Worm (Caenorhabditis elegans): ENCODE measurements around the gene ZK262.4.
"Not testable (repeated sequence)": the region's sequence is repeated elsewhere in the genome, so short reads cannot be mapped to it uniquely, and the experiment has no call there.

Gene ZK262.4

DNA sequence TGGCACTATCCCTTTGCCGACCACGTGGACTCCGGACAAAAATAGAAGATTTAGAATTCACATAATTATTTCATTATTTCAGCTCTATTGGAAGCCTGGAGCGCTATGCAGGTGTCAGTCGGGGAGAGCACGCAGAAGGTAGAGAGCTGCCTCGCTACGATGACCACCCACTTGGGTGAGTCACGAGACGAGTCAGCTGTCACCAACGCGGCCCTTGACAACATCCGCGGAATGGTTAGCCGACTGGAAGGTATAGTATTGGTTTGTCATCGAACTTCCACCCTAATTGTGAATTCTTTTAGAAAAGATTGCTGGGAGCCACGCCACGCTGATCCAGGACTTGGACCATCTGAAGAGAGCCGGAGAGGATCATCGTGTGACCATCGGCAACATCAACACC lies 15.1 kb upstream of the ZK262.4 start, which contains the start of gene ZK262.9:
TSS of gene ZK262.9 (plus strand) at position 301 of the 400 bp plus-strand sequence.
- not testable (repeated sequence) for TF ChIP-seq ets-7 (tag; optimal IDR thresholded peaks at IDR 0.05); aly-1 (tag; optimal IDR thresholded peaks at IDR 0.05); ceh-13 (GFP tag; optimal IDR thresholded peaks at IDR 0.05)

DNA sequence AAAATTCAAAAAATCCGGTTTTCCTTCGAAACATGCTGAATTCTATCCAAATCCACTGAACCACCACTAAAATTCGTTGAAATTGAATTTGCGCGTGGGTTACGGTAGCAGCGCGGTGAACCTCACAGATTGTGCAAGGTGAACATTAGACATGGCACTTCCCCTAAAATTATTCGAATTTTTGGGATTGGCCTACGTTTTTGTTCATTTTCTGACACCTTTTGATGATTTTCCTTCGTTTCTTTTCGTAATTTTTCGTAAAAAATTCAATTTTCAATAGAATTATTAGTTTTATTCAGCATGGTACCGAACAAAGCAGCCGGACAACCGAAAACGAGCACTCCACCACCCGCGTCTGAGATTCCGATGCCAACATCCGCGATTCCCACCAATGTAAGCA lies 13.7 kb upstream of the ZK262.4 start, which contains the start of gene ZK262.8:
TSS of gene ZK262.8 (plus strand) at position 301 of the 400 bp plus-strand sequence.
- TF ChIP-seq B0310.2 (tag; optimal IDR thresholded peaks at IDR 0.05) (no peak), F13C5.2 (tag; optimal IDR thresholded peaks at IDR 0.05) (no peak), hnd-1 (tag; optimal IDR thresholded peaks at IDR 0.05) (no peak), ama-1 (optimal IDR thresholded peaks at IDR 0.05) (no peak), sea-1 (GFP tag; conservative IDR thresholded peaks at IDR 0.05) (no peak), tbx-11 (GFP tag; IDR thresholded peaks at IDR 0.05) (no peak), aly-1 (tag; optimal IDR thresholded peaks at IDR 0.05) (no peak), flt-1 (GFP tag; IDR thresholded peaks at IDR 0.05) (no peak), ceh-13 (GFP tag; optimal IDR thresholded peaks at IDR 0.05) (no peak), hmg-4 (GFP tag; optimal IDR thresholded peaks at IDR 0.05) (no peak), hmbx-1 (tag; optimal IDR thresholded peaks at IDR 0.05) (no peak), ceh-36 (tag; optimal IDR thresholded peaks at IDR 0.05) (no peak), scrt-1 (GFP tag; IDR thresholded peaks at IDR 0.05) (no peak)

DNA sequence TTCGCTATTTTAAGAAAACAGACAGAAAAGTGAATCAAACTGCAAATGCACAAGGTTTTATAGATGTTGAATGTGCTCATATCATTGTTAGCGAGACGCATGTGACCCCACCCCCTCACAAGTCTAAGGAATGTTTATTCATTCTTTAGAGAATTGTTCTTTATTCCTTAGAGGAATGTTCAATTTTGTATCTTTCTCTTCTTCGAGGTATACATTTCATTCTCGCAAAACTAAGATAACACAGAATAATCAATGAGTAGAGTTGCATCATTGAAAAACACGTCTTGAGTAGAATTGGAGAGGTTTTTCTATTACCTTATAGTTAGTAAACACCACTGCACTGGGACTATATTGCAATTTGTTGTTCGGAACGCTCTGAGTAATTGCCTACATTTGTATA lies 10.6 kb upstream of the ZK262.4 start, which contains the start of gene ZK262.20:
TSS of gene ZK262.20 (minus strand) at position 101 of the 400 bp plus-strand sequence.
- TF ChIP-seq aly-1 (tag; optimal IDR thresholded peaks at IDR 0.05), result no peak
- no peak for TF ChIP-seq flt-1 (GFP tag; IDR thresholded peaks at IDR 0.05)
- no peak for TF ChIP-seq tbx-11 (GFP tag; IDR thresholded peaks at IDR 0.05)
- no peak for TF ChIP-seq sea-1 (GFP tag; conservative IDR thresholded peaks at IDR 0.05)
- TF ChIP-seq B0310.2 (tag; optimal IDR thresholded peaks at IDR 0.05), result no peak
- no peak for TF ChIP-seq ceh-36 (tag; optimal IDR thresholded peaks at IDR 0.05)
- TF ChIP-seq scrt-1 (GFP tag; IDR thresholded peaks at IDR 0.05), result no peak

DNA sequence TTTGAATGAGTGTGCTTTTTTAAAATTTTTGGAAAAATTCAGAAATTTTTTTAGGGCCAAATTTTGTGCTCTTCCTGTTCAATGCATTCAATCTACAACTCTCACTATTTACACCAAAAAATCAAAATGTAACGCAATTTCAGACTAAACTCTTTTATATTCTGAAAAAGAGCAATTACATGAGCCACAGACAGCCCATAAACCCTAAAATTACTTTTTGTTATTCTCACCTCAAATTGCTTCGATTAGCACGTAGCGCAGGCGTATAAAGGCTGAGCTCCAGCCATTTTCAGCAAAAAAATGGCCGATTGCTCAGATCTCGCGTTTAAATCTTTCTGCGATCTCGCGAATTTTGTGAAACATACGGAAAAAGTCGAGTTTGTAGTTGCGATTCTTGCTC lies 7.1 kb upstream of the ZK262.4 start, which contains the start of gene srw-82:
TSS of gene srw-82 (plus strand) at position 301 of the 400 bp plus-strand sequence.
- TF ChIP-seq F13C5.2 (tag; optimal IDR thresholded peaks at IDR 0.05) (no peak), tbx-37 (GFP tag; conservative IDR thresholded peaks at IDR 0.05) (no peak), hmbx-1 (tag; optimal IDR thresholded peaks at IDR 0.05) (no peak), scrt-1 (GFP tag; IDR thresholded peaks at IDR 0.05) (no peak), aly-1 (tag; optimal IDR thresholded peaks at IDR 0.05) (no peak), hmg-4 (GFP tag; optimal IDR thresholded peaks at IDR 0.05) (no peak), B0310.2 (tag; optimal IDR thresholded peaks at IDR 0.05) (no peak), pes-1 (GFP tag; IDR thresholded peaks at IDR 0.05) (no peak), ets-7 (tag; optimal IDR thresholded peaks at IDR 0.05) (no peak)

DNA sequence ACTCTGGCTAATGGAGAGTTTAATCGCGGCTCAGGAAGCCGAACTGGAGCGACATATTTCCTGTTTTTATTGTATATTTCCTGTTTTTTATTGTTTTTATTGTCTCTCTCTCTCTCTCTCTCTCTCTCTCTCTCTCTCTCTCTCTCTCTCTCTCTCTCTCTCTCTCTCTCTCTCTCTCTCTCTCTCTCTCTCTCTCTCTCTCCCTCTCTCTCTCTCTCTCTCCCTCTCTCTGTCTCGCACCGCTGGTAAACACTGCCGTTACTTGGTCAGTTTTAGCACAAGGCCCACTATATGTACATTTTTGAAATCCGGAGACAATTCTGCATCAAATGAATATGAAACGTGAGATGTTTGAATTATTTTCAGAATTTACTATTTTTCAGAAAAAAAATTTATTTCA lies 6.5 kb upstream of the ZK262.4 start:
- TF ChIP-seq B0310.2 (tag; optimal IDR thresholded peaks at IDR 0.05), result no peak
- no peak for TF ChIP-seq hmbx-1 (tag; optimal IDR thresholded peaks at IDR 0.05)
- no peak for TF ChIP-seq scrt-1 (GFP tag; IDR thresholded peaks at IDR 0.05)
- TF ChIP-seq ceh-36 (tag; optimal IDR thresholded peaks at IDR 0.05), result no peak
- TF ChIP-seq hmg-4 (GFP tag; optimal IDR thresholded peaks at IDR 0.05), result no peak

DNA sequence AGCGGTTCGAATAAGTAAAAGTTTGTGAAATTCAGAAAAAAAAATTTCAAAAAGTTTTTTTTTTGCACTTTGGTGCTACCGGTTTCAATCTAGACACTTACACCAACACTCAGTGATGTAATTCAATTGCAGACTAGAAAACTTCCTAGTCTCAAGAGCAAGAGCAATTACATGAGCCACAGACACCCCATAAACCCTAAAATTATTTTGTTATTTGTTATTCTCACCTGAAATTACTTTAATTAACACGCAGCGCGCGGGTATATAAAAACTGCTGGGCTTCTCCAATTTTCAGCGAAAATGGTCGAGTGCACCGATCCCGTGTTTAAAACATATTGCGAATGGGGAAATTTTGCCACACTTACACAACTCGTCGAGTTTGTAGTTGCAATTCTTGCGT lies 1.9 kb upstream of the ZK262.4 start, which contains the start of gene srw-83:
TSS of gene srw-83 (plus strand) at position 301 of the 400 bp plus-strand sequence.
- TF ChIP-seq hmbx-1 (tag; optimal IDR thresholded peaks at IDR 0.05), result no peak
- TF ChIP-seq ets-7 (tag; optimal IDR thresholded peaks at IDR 0.05), result no peak
- TF ChIP-seq F13C5.2 (tag; optimal IDR thresholded peaks at IDR 0.05), result no peak
- no peak for TF ChIP-seq ceh-13 (GFP tag; optimal IDR thresholded peaks at IDR 0.05)
- no peak for TF ChIP-seq sea-1 (GFP tag; conservative IDR thresholded peaks at IDR 0.05)
- TF ChIP-seq scrt-1 (GFP tag; IDR thresholded peaks at IDR 0.05), result no peak
- TF ChIP-seq pes-1 (GFP tag; IDR thresholded peaks at IDR 0.05), result no peak

DNA sequence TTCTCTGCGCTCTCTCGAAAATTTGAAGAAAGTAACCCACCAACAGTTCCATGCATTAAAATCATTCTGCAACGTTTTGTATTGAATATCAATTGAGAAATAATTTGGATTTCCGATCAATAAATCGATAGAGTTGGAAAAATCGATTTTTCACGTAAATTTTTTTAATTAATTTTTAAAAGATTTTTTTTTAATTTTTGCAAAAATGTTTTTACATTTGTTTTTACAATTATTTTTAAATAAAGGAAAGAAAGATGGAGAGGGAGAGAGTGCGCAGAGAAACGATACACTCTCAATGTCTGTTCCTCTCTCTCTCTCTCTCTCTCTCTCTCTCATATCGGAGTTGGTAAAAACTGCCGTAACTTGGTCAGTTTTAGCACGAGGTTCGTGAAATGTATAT lies 1.2 kb upstream of the ZK262.4 start, which contains the start of gene ZK262.19:
TSS of gene ZK262.19 (minus strand) at position 101 of the 400 bp plus-strand sequence.
- no peak for TF ChIP-seq hmg-4 (GFP tag; optimal IDR thresholded peaks at IDR 0.05)
- no peak for TF ChIP-seq scrt-1 (GFP tag; IDR thresholded peaks at IDR 0.05)
- no peak for TF ChIP-seq tra-4 (tag; optimal IDR thresholded peaks at IDR 0.05)
- TF ChIP-seq tbx-37 (GFP tag; conservative IDR thresholded peaks at IDR 0.05), result no peak
- no peak for TF ChIP-seq ets-7 (tag; optimal IDR thresholded peaks at IDR 0.05)
- TF ChIP-seq pes-1 (GFP tag; IDR thresholded peaks at IDR 0.05), result no peak
- no peak for TF ChIP-seq B0310.2 (tag; optimal IDR thresholded peaks at IDR 0.05)
- no peak for TF ChIP-seq hnd-1 (tag; optimal IDR thresholded peaks at IDR 0.05)
- TF ChIP-seq ceh-13 (GFP tag; optimal IDR thresholded peaks at IDR 0.05), result no peak

DNA sequence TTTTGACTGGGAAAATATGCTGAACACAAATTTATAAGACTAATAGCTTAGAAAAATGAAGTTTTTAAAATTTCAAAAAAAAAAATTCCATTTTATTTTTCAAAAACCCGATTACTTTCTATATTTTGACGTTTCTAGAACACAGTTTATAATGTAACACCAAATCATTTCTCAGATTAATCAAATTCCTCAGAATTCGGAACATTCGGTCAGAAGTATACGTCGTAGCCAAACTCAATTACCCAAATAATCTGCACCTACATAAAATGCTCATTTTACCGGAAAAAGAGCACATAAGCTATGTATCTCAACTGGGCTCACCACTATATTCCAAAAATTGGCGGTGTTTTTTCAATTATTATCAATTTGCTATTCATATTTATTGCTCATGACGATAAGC lies 3.6 kb downstream of the ZK262.4 start, which contains the start of gene srj-26:
TSS of gene srj-26 (plus strand) at position 301 of the 400 bp plus-strand sequence.
- no peak for TF ChIP-seq sea-1 (GFP tag; conservative IDR thresholded peaks at IDR 0.05)
- TF ChIP-seq hmg-4 (GFP tag; optimal IDR thresholded peaks at IDR 0.05), result no peak
- TF ChIP-seq B0310.2 (tag; optimal IDR thresholded peaks at IDR 0.05), result no peak
- TF ChIP-seq flt-1 (GFP tag; IDR thresholded peaks at IDR 0.05), result no peak
- no peak for TF ChIP-seq ama-1 (optimal IDR thresholded peaks at IDR 0.05)
- no peak for TF ChIP-seq tra-4 (tag; optimal IDR thresholded peaks at IDR 0.05)
- no peak for TF ChIP-seq tbx-37 (GFP tag; conservative IDR thresholded peaks at IDR 0.05)
- no peak for TF ChIP-seq hnd-1 (tag; optimal IDR thresholded peaks at IDR 0.05)
- TF ChIP-seq tbx-11 (GFP tag; IDR thresholded peaks at IDR 0.05), result no peak
- TF ChIP-seq scrt-1 (GFP tag; IDR thresholded peaks at IDR 0.05), result no peak
- no peak for TF ChIP-seq ceh-13 (GFP tag; optimal IDR thresholded peaks at IDR 0.05)
- TF ChIP-seq ceh-36 (tag; optimal IDR thresholded peaks at IDR 0.05), result no peak
- no peak for TF ChIP-seq ets-7 (tag; optimal IDR thresholded peaks at IDR 0.05)
- TF ChIP-seq hmbx-1 (tag; optimal IDR thresholded peaks at IDR 0.05), result no peak
